Worm (Caenorhabditis elegans) whole organism, L4 larva: ENCODE data around the gene srw-91.

Experiments used
- ceh-82 ChIP-seq: sonication (generic microtip); optimal IDR thresholded peaks from 2 replicates; lab custom pipeline; 2017; ENCODE audit warnings: missing biosample characterization, missing genetic modification characterization
- ces-1 ChIP-seq: fragments of 150-350 bp; sonication (generic microtip); optimal IDR thresholded peaks from 4 replicates; lab custom pipeline; 2014; ENCODE audit warnings: missing biosample characterization, missing genetic modification reagents, missing genetic modification characterization
- egl-27 ChIP-seq: sonication (generic microtip); optimal IDR thresholded peaks from 3 replicates; lab custom pipeline; 2017; ENCODE audit warnings: missing biosample characterization, missing genetic modification reagents, missing genetic modification characterization
- lin-15B ChIP-seq: fragments of 150-350 bp; sonication (generic microtip); optimal IDR thresholded peaks from 3 replicates; lab custom pipeline; 2014; ENCODE audit warnings: missing biosample characterization, missing genetic modification characterization
- lir-3 ChIP-seq: sonication (generic microtip); optimal IDR thresholded peaks from 2 replicates; lab custom pipeline; 2016; ENCODE audit warnings: mild to moderate bottlenecking, missing genetic modification characterization, missing compliant biosample characterization
- nhr-237 ChIP-seq: sonication (generic microtip); optimal IDR thresholded peaks from 2 replicates; lab custom pipeline; 2017; ENCODE audit warnings: missing biosample characterization, missing genetic modification characterization
- nhr-28 ChIP-seq: fragments of 150-350 bp; optimal IDR thresholded peaks from 2 replicates; lab custom pipeline; 2014; ENCODE audit warnings: missing biosample characterization, missing genetic modification characterization
- sdz-12 ChIP-seq: fragments of 200-800 bp; sonication (Bioruptor generic); optimal IDR thresholded peaks from 2 replicates; lab custom pipeline; 2018; ENCODE audit warnings: mild to moderate bottlenecking, missing genetic modification characterization, missing compliant biosample characterization

- no peak for TF ChIP-seq nhr-28 (tag; lab: Kevin White, UChicago)
- peak; percentile 5 for TF ChIP-seq ces-1
- no peak for TF ChIP-seq sdz-12
- TF ChIP-seq ceh-82 (tag; lab: Kevin White, UChicago), result no peak
- TF ChIP-seq lin-15B (tag; lab: Kevin White, UChicago), result no peak
- no peak for TF ChIP-seq nhr-237 (tag; lab: Kevin White, UChicago)
- no peak for TF ChIP-seq lir-3
- no peak for TF ChIP-seq egl-27 (tag; lab: Kevin White, UChicago)
Measured at ce11 chrV:1718232-1718631, 37.6 kb upstream of the srw-91 start.
